Fruit fly (Drosophila melanogaster): Measurements from ENCODE around the gene CG13116.

The CG13116 gene

DNA sequence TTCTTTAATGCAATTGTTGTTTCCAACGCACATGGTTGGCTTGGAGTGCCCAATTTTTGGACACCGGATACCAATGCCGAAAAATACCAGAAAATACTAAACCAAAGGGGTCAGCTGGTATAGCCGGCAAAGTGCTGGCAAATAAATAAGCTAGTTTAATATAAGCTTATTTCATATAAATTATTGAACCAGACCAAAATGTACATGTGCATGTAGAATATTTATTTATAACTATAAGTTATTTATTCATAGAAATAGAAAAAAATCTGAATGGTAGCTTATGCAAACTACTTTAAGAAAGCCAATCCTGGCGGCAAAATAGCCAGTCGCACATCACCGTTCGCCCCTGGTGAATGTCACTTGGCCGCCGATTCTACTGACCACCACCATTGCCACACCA, 29.3 kb upstream of the CG13116 start, which contains the start of gene pelo (continued):
- TF ChIP-seq Hr3 (GFP tag; optimal IDR thresholded peaks at IDR 0.05) (peak; percentile 67), Gug (GFP tag; IDR thresholded peaks at IDR 0.05) (no peak; the same call in 3 of the 4 replicates), bigmax (GFP tag; optimal IDR thresholded peaks at IDR 0.05) (no peak), Dip2 (GFP tag; IDR thresholded peaks at IDR 0.05) (no peak), CG31441 (GFP tag; IDR thresholded peaks at IDR 0.05) (peak; percentile 75), Oli (tag; optimal IDR thresholded peaks at IDR 0.05) (peak; percentile 45), Dfd (GFP tag; optimal IDR thresholded peaks at IDR 0.05) (no peak), CG6813 (GFP tag; optimal IDR thresholded peaks at IDR 0.05) (peak; percentile 56), toy (GFP tag; IDR thresholded peaks at IDR 0.05) (no peak), CG10654 (GFP tag; optimal IDR thresholded peaks at IDR 0.05) (peak; percentile 50), Atf-2 (GFP tag; optimal IDR thresholded peaks at IDR 0.05) (no peak), NC2α (GFP tag; optimal IDR thresholded peaks at IDR 0.05) (no peak), CG17802 (tag; optimal IDR thresholded peaks at IDR 0.05) (no peak), lbe (GFP tag; optimal IDR thresholded peaks at IDR 0.05) (peak; percentile 70), Mrtf (GFP tag; IDR thresholded peaks at IDR 0.05) (no peak), CG13123 (GFP tag; optimal IDR thresholded peaks at IDR 0.05) (peak; percentile 59), CG8359 (GFP tag; optimal IDR thresholded peaks at IDR 0.05; ENCODE audit: borderline replicate concordance) (no peak), Hsf (GFP tag; optimal IDR thresholded peaks at IDR 0.05) (peak; percentile 14), Lpt (GFP tag; optimal IDR thresholded peaks at IDR 0.05) (no peak), Hand (GFP tag; optimal IDR thresholded peaks at IDR 0.05) (no peak), Atf6 (GFP tag; IDR thresholded peaks at IDR 0.05) (peak; percentile 67), Bgb (GFP tag; IDR thresholded peaks at IDR 0.05; ENCODE audit: partially characterized antibody) (no peak), so (GFP tag; IDR thresholded peaks at IDR 0.05) (0 out of 3 replicates have a peak, but pooled peaks have one; percentile 31), CG31224 (GFP tag; IDR thresholded peaks at IDR 0.05) (0 out of 2 replicates have a peak, but pooled peaks have one; percentile 57), eve (GFP tag; optimal IDR thresholded peaks at IDR 0.05) (peak in 1 of 2 experiments; percentile 64), Pdp1 (GFP tag; optimal IDR thresholded peaks at IDR 0.05) (peak in 1 of 2 experiments; percentile 41), pfk (GFP tag; optimal IDR thresholded peaks at IDR 0.05) (no peak), CG15479 (GFP tag; optimal IDR thresholded peaks at IDR 0.05) (no peak), sob (GFP tag; IDR thresholded peaks at IDR 0.05) (peak; percentile 66), ranshi (GFP tag; IDR thresholded peaks at IDR 0.05) (0 out of 2 replicates have a peak, but pooled peaks have one; percentile 36), fu2 (GFP tag; optimal IDR thresholded peaks at IDR 0.05) (no peak), CG3407 (GFP tag; optimal IDR thresholded peaks at IDR 0.05) (peak; percentile 49), tx (GFP tag; optimal IDR thresholded peaks at IDR 0.05) (no peak), CHES-1-like (GFP tag; optimal IDR thresholded peaks at IDR 0.05) (no peak), CG3838 (GFP tag; optimal IDR thresholded peaks at IDR 0.05) (no peak), Sry-δ (GFP tag; optimal IDR thresholded peaks at IDR 0.05) (no peak), abd-A (tag; optimal IDR thresholded peaks at IDR 0.05) (no peak), h (optimal IDR thresholded peaks at IDR 0.05) (no peak), psq (GFP tag; optimal IDR thresholded peaks at IDR 0.05) (no peak), ac (GFP tag; optimal IDR thresholded peaks at IDR 0.05) (no peak), ci (GFP tag; IDR thresholded peaks at IDR 0.05) (peak; percentile 53; the same call in 2 of the 3 replicates), NfI (GFP tag; optimal IDR thresholded peaks at IDR 0.05) (peak; percentile 57), CG3163 (GFP tag; optimal IDR thresholded peaks at IDR 0.05) (no peak), Mad (GFP tag; optimal IDR thresholded peaks at IDR 0.05) (peak; percentile 5), HmgD (GFP tag; optimal IDR thresholded peaks at IDR 0.05) (no peak), CG6791 (GFP tag; IDR thresholded peaks at IDR 0.05; ENCODE audit: partially characterized antibody) (no peak), CG10209 (GFP tag; optimal IDR thresholded peaks at IDR 0.05) (peak; percentile 63), pita (GFP tag; optimal IDR thresholded peaks at IDR 0.05) (no peak), nau (GFP tag; optimal IDR thresholded peaks at IDR 0.05) (peak; percentile 55), dm (GFP tag; optimal IDR thresholded peaks at IDR 0.05) (peak; percentile 55), Scr (GFP tag; IDR thresholded peaks at IDR 0.05; ENCODE audit: partially characterized antibody) (no peak), B-H1 (GFP tag; IDR thresholded peaks at IDR 0.05) (peak; percentile 35; the same call in 2 of the 3 replicates)
